Worm (Caenorhabditis elegans): ENCODE data around the gene poml-1.

The poml-1 gene

DNA sequence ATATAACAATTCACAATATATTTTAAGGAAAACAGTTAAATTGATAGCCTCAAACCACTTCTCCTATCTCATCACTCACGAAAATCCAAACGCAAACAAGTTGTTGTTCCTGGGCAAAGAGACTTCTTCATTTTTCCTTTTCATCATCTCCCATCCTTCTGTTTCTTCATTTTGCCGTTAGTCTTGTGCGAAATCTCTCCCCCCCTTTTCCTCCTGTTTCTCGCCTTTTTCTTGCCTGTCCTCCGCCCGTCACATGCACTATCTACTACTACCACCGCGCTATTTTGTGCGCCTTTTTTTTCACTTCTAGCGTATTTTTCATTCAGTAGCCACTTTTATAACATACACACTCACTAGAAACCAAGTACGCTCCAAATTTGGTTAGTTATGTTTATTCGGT is 31.8 kb upstream of the poml-1 start (continued):
- TF ChIP-seq skn-1 (tag; optimal IDR thresholded peaks at IDR 0.05) (peak; percentile 25), snu-23 (GFP tag; optimal IDR thresholded peaks at IDR 0.05) (peak; percentile 71), fkh-4 (tag; optimal IDR thresholded peaks at IDR 0.05; ENCODE audit: borderline replicate concordance) (no peak), nhr-84 (tag; optimal IDR thresholded peaks at IDR 0.05) (no peak), pax-3 (tag; optimal IDR thresholded peaks at IDR 0.05) (no peak), zag-1 (tag; optimal IDR thresholded peaks at IDR 0.05) (no peak), lin-14 (GFP tag; optimal IDR thresholded peaks at IDR 0.05) (peak; percentile 81), ets-5 (GFP tag; IDR thresholded peaks at IDR 0.05) (no peak), unc-130 (tag; optimal IDR thresholded peaks at IDR 0.05) (peak; percentile 46), fos-1 (tag; optimal IDR thresholded peaks at IDR 0.05) (no peak), sox-4 (tag; optimal IDR thresholded peaks at IDR 0.05) (no peak), xbp-1 (tag; optimal IDR thresholded peaks at IDR 0.05) (peak; percentile 37), nhr-11 (tag; optimal IDR thresholded peaks at IDR 0.05) (no peak), ces-1 (GFP tag; optimal IDR thresholded peaks at IDR 0.05) (no peak), pqm-1 (tag; optimal IDR thresholded peaks at IDR 0.05) (no peak), snpc-4 (tag; optimal IDR thresholded peaks at IDR 0.05) (no peak), unc-98 (GFP tag; IDR thresholded peaks at IDR 0.05) (no peak), ztf-11 (tag; optimal IDR thresholded peaks at IDR 0.05) (no peak), lin-13 (GFP tag; optimal IDR thresholded peaks at IDR 0.05) (peak; percentile 18), ceh-88 (GFP tag; IDR thresholded peaks at IDR 0.05) (no peak), jun-1 (tag; optimal IDR thresholded peaks at IDR 0.05) (peak; percentile 15), zip-4 (GFP tag; optimal IDR thresholded peaks at IDR 0.05) (no peak), egl-27 (tag; optimal IDR thresholded peaks at IDR 0.05) (no peak), ceh-63 (GFP tag; optimal IDR thresholded peaks at IDR 0.05) (no peak), C04F5.9 (tag; optimal IDR thresholded peaks at IDR 0.05) (no peak), fkh-10 (GFP tag; optimal IDR thresholded peaks at IDR 0.05) (no peak), mdl-1 (tag; optimal IDR thresholded peaks at IDR 0.05) (peak in 1 of 2 experiments; percentile 25), ceh-90 (tag; optimal IDR thresholded peaks at IDR 0.05) (no peak), grh-1 (GFP tag; IDR thresholded peaks at IDR 0.05) (no peak), C34B4.2 (tag; optimal IDR thresholded peaks at IDR 0.05) (no peak), C16A3.4 (tag; optimal IDR thresholded peaks at IDR 0.05) (no peak), nhr-19 (GFP tag; conservative IDR thresholded peaks at IDR 0.05) (0 out of 2 replicates have a peak, but pooled peaks have one; percentile 17), Y116A8C.19 (tag; optimal IDR thresholded peaks at IDR 0.05; ENCODE audit: borderline replicate concordance) (no peak), irx-1 (tag; optimal IDR thresholded peaks at IDR 0.05) (no peak), egl-13 (tag; optimal IDR thresholded peaks at IDR 0.05) (no peak), elt-2 (tag; optimal IDR thresholded peaks at IDR 0.05) (no peak), nhr-71 (tag; optimal IDR thresholded peaks at IDR 0.05) (peak; percentile 54), tbx-2 (tag; optimal IDR thresholded peaks at IDR 0.05) (peak; percentile 6), alr-1 (tag; optimal IDR thresholded peaks at IDR 0.05; ENCODE audit: borderline replicate concordance) (no peak), rnt-1 (tag; optimal IDR thresholded peaks at IDR 0.05) (peak; percentile 25), nhr-90 (tag; optimal IDR thresholded peaks at IDR 0.05; ENCODE audit: poor library complexity) (peak; percentile 20), tlp-1 (tag; optimal IDR thresholded peaks at IDR 0.05) (no peak), efl-3 (GFP tag; optimal IDR thresholded peaks at IDR 0.05) (no peak), lsy-2 (tag; optimal IDR thresholded peaks at IDR 0.05) (peak in 1 of 2 experiments; percentile 25), blmp-1 (tag; optimal IDR thresholded peaks at IDR 0.05) (peak; percentile 82), hlh-4 (tag; optimal IDR thresholded peaks at IDR 0.05) (no peak), lin-15B (tag; optimal IDR thresholded peaks at IDR 0.05) (no peak), nhr-12 (tag; optimal IDR thresholded peaks at IDR 0.05) (no peak), aly-2 (tag; optimal IDR thresholded peaks at IDR 0.05) (no peak), unc-30 (tag; optimal IDR thresholded peaks at IDR 0.05) (no peak), aha-1 (tag; optimal IDR thresholded peaks at IDR 0.05) (no peak), unc-86 (tag; optimal IDR thresholded peaks at IDR 0.05) (no peak), ceh-82 (tag; optimal IDR thresholded peaks at IDR 0.05) (peak in 2 of 3 experiments; percentile 17 to 27), mep-1 (tag; optimal IDR thresholded peaks at IDR 0.05) (peak; percentile 34)
